Worm (Caenorhabditis elegans) whole organism, L1 larva: ENCODE measurements around the gene his-61.

Source experiments
- aha-1 ChIP-seq: fragments of 150-350 bp; optimal IDR thresholded peaks from 2 replicates; lab custom pipeline; 2014; ENCODE audit warnings: missing biosample characterization, missing genetic modification characterization
- blmp-1 ChIP-seq: fragments of 150-350 bp; optimal IDR thresholded peaks from 2 replicates; lab custom pipeline; 2014; ENCODE audit warnings: missing biosample characterization, missing genetic modification characterization
- dsc-1 ChIP-seq: sonication (generic microtip); optimal IDR thresholded peaks from 2 replicates; lab custom pipeline; 2016; ENCODE audit warnings: mild to moderate bottlenecking, missing genetic modification characterization, missing compliant biosample characterization
- lin-13 ChIP-seq: fragments of 150-350 bp; optimal IDR thresholded peaks from 2 replicates; lab custom pipeline; 2014; ENCODE audit warnings: missing biosample characterization, missing genetic modification reagents, missing genetic modification characterization
- lir-3 ChIP-seq: sonication (generic microtip); optimal IDR thresholded peaks from 2 replicates; lab custom pipeline; 2016; ENCODE audit warnings: mild to moderate bottlenecking, missing genetic modification characterization, moderate library complexity, missing compliant biosample characterization; ENCODE audit not compliant: poor library complexity
- nhr-76 ChIP-seq: sonication (generic microtip); optimal IDR thresholded peaks from 2 replicates; lab custom pipeline; 2017; ENCODE audit warnings: missing biosample characterization, missing genetic modification characterization
- unc-130 ChIP-seq: fragments of 150-350 bp; optimal IDR thresholded peaks from 2 replicates; lab custom pipeline; 2017; ENCODE audit warnings: missing biosample characterization, missing genetic modification characterization, inconsistent platforms
- ztf-11 ChIP-seq, 2 experiments: sonication (generic microtip); optimal IDR thresholded peaks; 2 replicates each; lab custom pipeline; 2016 to 2017; ENCODE audit warnings: missing genetic modification characterization in 2 of 2, missing biosample characterization in 1 of 2, missing compliant biosample characterization in 1 of 2

DNA sequence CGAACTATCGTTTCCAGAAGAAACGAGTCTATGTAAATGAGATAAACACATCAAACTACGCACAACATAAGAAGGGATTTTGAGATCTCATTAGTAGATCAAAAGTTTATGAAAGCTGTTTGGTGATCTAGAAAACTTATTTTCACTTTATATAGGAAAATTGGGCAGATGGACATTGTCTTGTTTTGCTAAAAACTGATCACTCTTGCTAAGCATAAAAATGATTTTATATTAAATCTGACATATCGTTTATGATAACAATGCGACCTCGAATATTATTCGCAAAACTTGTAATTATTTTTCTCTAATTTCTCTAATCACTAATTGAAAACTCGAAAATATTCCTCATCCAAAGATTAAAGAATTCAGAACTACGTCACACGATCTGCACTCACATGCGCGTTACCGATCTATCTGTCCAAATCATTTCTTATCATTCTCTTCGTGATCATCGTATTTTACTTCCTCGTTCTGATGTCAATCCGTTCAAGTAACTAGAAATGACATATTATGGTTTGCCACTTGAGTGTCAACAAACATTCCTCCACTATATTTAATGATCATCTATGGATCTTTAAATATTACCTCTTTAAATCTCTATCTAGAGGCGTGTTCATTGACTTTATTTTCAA, 16.1 kb downstream of the his-61 start, which contains the start of gene F55G1.7:
- TF ChIP-seq lir-3 (tag; lab: Kevin White, UChicago) (no peak), ztf-11 (tag; optimal IDR thresholded peaks at IDR 0.05; lab: Kevin White, UChicago) (no peak), aha-1 (tag; lab: Kevin White, UChicago) (no peak), nhr-76 (tag; lab: Kevin White, UChicago) (no peak), unc-130 (tag; lab: Kevin White, UChicago) (no peak), blmp-1 (tag; lab: Kevin White, UChicago) (peak; percentile 55), lin-13 (GFP tag; lab: Kevin White, UChicago) (no peak), dsc-1 (tag; lab: Kevin White, UChicago) (no peak)
